Worm (Caenorhabditis elegans) whole organism, late embryonic: ENCODE results near the gene hmgr-1.
A peak's percentile ranks its signal among the peaks of the same experiment; 100 is the strongest.

Source experiments
- C08G9.2 ChIP-seq: sonication (generic microtip); optimal IDR thresholded peaks from 2 replicates; lab custom pipeline; 2016; ENCODE audit warnings: mild to moderate bottlenecking, missing genetic modification characterization, moderate library complexity, missing compliant biosample characterization
- C38D4.7 ChIP-seq: fragments of 200-800 bp; sonication (Bioruptor generic); optimal IDR thresholded peaks from 2 replicates; lab custom pipeline; 2018; ENCODE audit warnings: mild to moderate bottlenecking, missing genetic modification characterization, moderate library complexity, missing compliant biosample characterization
- F13H6.1 ChIP-seq: sonication (generic microtip); optimal IDR thresholded peaks from 2 replicates; lab custom pipeline; 2016; ENCODE audit warnings: missing genetic modification characterization, missing compliant biosample characterization
- T23F11.4 ChIP-seq: fragments of 200-800 bp; sonication (Bioruptor generic); optimal IDR thresholded peaks from 2 replicates; lab custom pipeline; 2018; ENCODE audit warnings: mild to moderate bottlenecking, missing genetic modification characterization, missing compliant biosample characterization
- Y22D7AL.16 ChIP-seq: sonication (generic microtip); optimal IDR thresholded peaks from 2 replicates; lab custom pipeline; 2016; ENCODE audit warnings: missing genetic modification characterization, missing compliant biosample characterization
- ama-1 ChIP-seq: fragments of 150-350 bp; optimal IDR thresholded peaks from 2 replicates; lab custom pipeline; 2014
- ceh-18 ChIP-seq: sonication (generic microtip); optimal IDR thresholded peaks from 2 replicates; lab custom pipeline; 2016; ENCODE audit warnings: missing genetic modification characterization, missing compliant biosample characterization
- ceh-19 ChIP-seq: fragments of 200-800 bp; sonication (Bioruptor generic); optimal IDR thresholded peaks from 2 replicates; lab custom pipeline; 2018; ENCODE audit warnings: mild to moderate bottlenecking, missing genetic modification characterization, missing compliant biosample characterization
- ceh-22 ChIP-seq: sonication (generic microtip); optimal IDR thresholded peaks from 2 replicates; lab custom pipeline; 2017; ENCODE audit warnings: missing biosample characterization, missing genetic modification characterization
- ceh-45 ChIP-seq: fragments of 200-800 bp; sonication (Bioruptor generic); IDR thresholded peaks from 2 replicates; pipeline ENCODE4 v1.3.6; 2022; ENCODE audit warnings: missing genetic modification reagents, missing genetic modification characterization, missing compliant biosample characterization
- ceh-48 ChIP-seq: sonication (generic microtip); optimal IDR thresholded peaks from 2 replicates; lab custom pipeline; 2016; ENCODE audit warnings: missing genetic modification characterization, inconsistent platforms, missing compliant biosample characterization
- ceh-6 ChIP-seq: fragments of 200-800 bp; sonication (Bioruptor generic); optimal IDR thresholded peaks from 2 replicates; lab custom pipeline; 2018; ENCODE audit warnings: mild to moderate bottlenecking, missing genetic modification characterization, missing compliant biosample characterization
- dmd-4 ChIP-seq: sonication (generic microtip); optimal IDR thresholded peaks from 2 replicates; lab custom pipeline; 2016; ENCODE audit warnings: borderline replicate concordance, missing genetic modification characterization, missing compliant biosample characterization
- dve-1 ChIP-seq: sonication (generic microtip); optimal IDR thresholded peaks from 2 replicates; lab custom pipeline; 2017; ENCODE audit warnings: antibody characterized with exemption, mild to moderate bottlenecking, missing genetic modification characterization, missing compliant biosample characterization
- eyg-1 ChIP-seq: sonication (generic microtip); optimal IDR thresholded peaks from 2 replicates; lab custom pipeline; 2016; ENCODE audit warnings: missing genotype, missing genetic modification characterization, missing compliant biosample characterization
- fax-1 ChIP-seq: sonication (generic microtip); optimal IDR thresholded peaks from 2 replicates; lab custom pipeline; 2016; ENCODE audit warnings: missing genotype, missing genetic modification characterization, missing compliant biosample characterization
- fkh-6 ChIP-seq: sonication (generic microtip); optimal IDR thresholded peaks from 2 replicates; lab custom pipeline; 2016; ENCODE audit warnings: missing genetic modification characterization, missing compliant biosample characterization
- gmeb-2 ChIP-seq: sonication (generic microtip); optimal IDR thresholded peaks from 2 replicates; lab custom pipeline; 2016; ENCODE audit warnings: missing genetic modification characterization, inconsistent platforms, missing compliant biosample characterization
- hlh-13 ChIP-seq: fragments of 200-800 bp; sonication (Bioruptor generic); optimal IDR thresholded peaks from 2 replicates; lab custom pipeline; 2018; ENCODE audit warnings: mild to moderate bottlenecking, missing genetic modification characterization, missing compliant biosample characterization
- hlh-15 ChIP-seq: sonication (generic microtip); optimal IDR thresholded peaks from 2 replicates; lab custom pipeline; 2016; ENCODE audit warnings: missing genetic modification characterization, missing compliant biosample characterization
- hlh-8 ChIP-seq: sonication (generic microtip); optimal IDR thresholded peaks from 2 replicates; lab custom pipeline; 2016; ENCODE audit warnings: missing genotype, missing genetic modification characterization, missing compliant biosample characterization
- lim-6 ChIP-seq: sonication (generic microtip); optimal IDR thresholded peaks from 2 replicates; lab custom pipeline; 2016; ENCODE audit warnings: missing genetic modification characterization, missing compliant biosample characterization
- lin-11 ChIP-seq: fragments of 200-800 bp; sonication (Bioruptor generic); optimal IDR thresholded peaks from 2 replicates; lab custom pipeline; 2018; ENCODE audit warnings: mild to moderate bottlenecking, missing genetic modification characterization, missing compliant biosample characterization
- madf-2 ChIP-seq: sonication (generic microtip); optimal IDR thresholded peaks from 2 replicates; lab custom pipeline; 2017; ENCODE audit warnings: missing genetic modification characterization, missing compliant biosample characterization
- nhr-11 ChIP-seq: fragments of 150-350 bp; optimal IDR thresholded peaks from 2 replicates; lab custom pipeline; 2014; ENCODE audit warnings: missing biosample characterization, missing genetic modification characterization
- nhr-232 ChIP-seq: sonication (generic microtip); optimal IDR thresholded peaks from 2 replicates; lab custom pipeline; 2016; ENCODE audit warnings: missing genetic modification characterization, missing compliant biosample characterization
- pha-2 ChIP-seq: sonication (generic microtip); optimal IDR thresholded peaks from 2 replicates; lab custom pipeline; 2017; ENCODE audit warnings: mild to moderate bottlenecking, missing genetic modification characterization, missing compliant biosample characterization
- pqm-1 ChIP-seq: sonication (generic microtip); optimal IDR thresholded peaks from 2 replicates; lab custom pipeline; 2016; ENCODE audit warnings: missing genetic modification characterization, missing compliant biosample characterization
- ref-2 ChIP-seq: sonication (generic microtip); optimal IDR thresholded peaks from 2 replicates; lab custom pipeline; 2016; ENCODE audit warnings: missing genetic modification characterization, missing compliant biosample characterization
- sox-2 ChIP-seq: fragments of 200-800 bp; sonication (Bioruptor generic); IDR thresholded peaks from 2 replicates; pipeline ENCODE4 v1.3.6; 2022; ENCODE audit warnings: missing genetic modification reagents, missing genetic modification characterization, missing compliant biosample characterization
- sox-4 ChIP-seq: sonication (generic microtip); optimal IDR thresholded peaks from 2 replicates; lab custom pipeline; 2017; ENCODE audit warnings: mild to moderate bottlenecking, missing genetic modification characterization, inconsistent platforms, missing compliant biosample characterization
- tbx-2 ChIP-seq: sonication (generic microtip); optimal IDR thresholded peaks from 2 replicates; lab custom pipeline; 2016; ENCODE audit warnings: missing genetic modification characterization, missing compliant biosample characterization
- tbx-7 ChIP-seq: sonication (generic microtip); optimal IDR thresholded peaks from 2 replicates; lab custom pipeline; 2016; ENCODE audit warnings: missing genotype, missing genetic modification characterization, missing compliant biosample characterization
- unc-3 ChIP-seq, 2 experiments: fragments of 200-800 bp in 1 of 2; sonication (Bioruptor generic) in 1 of 2; sonication (generic microtip) in 1 of 2; conservative IDR thresholded peaks in 1 of 2; optimal IDR thresholded peaks in 1 of 2; 2 replicates each; pipeline versions ENCODE4 v1.3.6 to Lab custom; 2016 to 2022; ENCODE audit warnings: missing compliant biosample characterization in 2 of 2, missing genetic modification characterization in 2 of 2, missing genetic modification reagents in 1 of 2
- unc-42 ChIP-seq: sonication (generic microtip); optimal IDR thresholded peaks from 2 replicates; lab custom pipeline; 2016; ENCODE audit warnings: missing genotype, missing genetic modification characterization, missing compliant biosample characterization
- unc-55 ChIP-seq: sonication (generic microtip); optimal IDR thresholded peaks from 2 replicates; lab custom pipeline; 2017; ENCODE audit warnings: missing biosample characterization, missing genetic modification reagents, missing genetic modification characterization

Gene hmgr-1

DNA sequence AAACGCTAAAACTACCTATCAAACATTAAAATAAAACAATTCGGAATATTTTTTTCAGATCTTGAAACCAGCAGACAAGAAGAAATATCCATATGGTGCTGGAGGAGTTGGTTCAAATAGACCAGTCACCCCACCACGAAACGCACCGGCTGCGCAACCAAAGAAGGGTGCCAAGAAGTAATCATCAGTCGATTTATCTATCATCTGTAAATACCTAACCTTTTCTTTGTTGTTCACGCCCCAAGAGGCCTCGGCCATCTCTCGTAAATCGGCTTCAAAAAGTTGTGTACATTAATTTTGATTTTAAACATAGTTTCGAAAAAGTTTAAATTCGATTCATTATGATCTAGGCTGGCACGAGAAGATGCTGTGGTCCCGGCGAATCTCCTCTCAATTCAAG lies 21.3 kb upstream of the hmgr-1 start:
- TF ChIP-seq Y22D7AL.16 (tag; lab: Kevin White, UChicago) = no peak
- no peak for TF ChIP-seq ceh-22 (tag; lab: Kevin White, UChicago)
- TF ChIP-seq tbx-7 (tag; lab: Kevin White, UChicago) = no peak
- TF ChIP-seq C08G9.2 (tag; lab: Kevin White, UChicago) = no peak
- no peak for TF ChIP-seq hlh-13
- no peak for TF ChIP-seq unc-42 (tag; lab: Kevin White, UChicago)
- no peak for TF ChIP-seq lim-6 (tag; lab: Kevin White, UChicago)
- no peak for TF ChIP-seq sox-2
- no peak for TF ChIP-seq madf-2 (tag; lab: Kevin White, UChicago)
- TF ChIP-seq ama-1 (lab: Kevin White, UChicago) = no peak
- no peak for TF ChIP-seq dmd-4 (tag; lab: Kevin White, UChicago)
- TF ChIP-seq C38D4.7 (GFP tag; lab: Kevin White, UChicago) = no peak
- no peak for TF ChIP-seq tbx-2 (tag; lab: Kevin White, UChicago)
- no peak for TF ChIP-seq ceh-19

DNA sequence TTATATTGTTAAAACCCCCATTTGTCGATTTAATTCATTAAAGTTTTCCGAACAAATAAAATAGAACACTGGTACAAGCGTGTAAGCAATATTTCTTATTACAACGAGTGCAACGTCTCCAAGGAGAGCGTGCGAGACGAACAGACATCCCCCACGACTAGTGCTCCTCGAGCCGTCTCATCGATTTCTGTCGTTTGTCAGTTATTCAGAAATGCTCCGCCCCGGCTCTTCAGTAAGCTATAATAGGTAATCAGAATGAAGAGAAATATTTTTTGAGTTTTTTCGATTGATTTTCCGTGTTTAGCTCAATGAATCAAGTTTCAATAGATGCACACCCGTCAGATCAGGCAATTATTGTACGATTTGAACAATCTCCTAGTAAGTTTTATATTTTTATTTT lies 20.6 kb upstream of the hmgr-1 start, which contains the start of gene kap-1:
TSS of gene kap-1 (plus strand) at position 143 of the 400 bp plus-strand sequence.
- TF ChIP-seq nhr-11 (no peak), ceh-48 (tag; lab: Kevin White, UChicago) (peak; percentile 40)

ce11 chrIII:7339138-7339537 lies 20.2 kb upstream of the hmgr-1 start:
- TF ChIP-seq ama-1 (lab: Kevin White, UChicago) (no peak), ceh-6 (GFP tag; lab: Kevin White, UChicago) (no peak), gmeb-2 (tag; lab: Kevin White, UChicago) (no peak), lin-11 (tag; lab: Kevin White, UChicago) (no peak), dve-1 (tag; lab: Kevin White, UChicago) (no peak)

ce11 chrIII:7343389-7343788 lies 15.9 kb upstream of the hmgr-1 start, which contains the start of gene F08F8.6:
Gene F08F8.6, plus strand, starts transcription at chrIII:7343689.
- TF ChIP-seq T23F11.4 (GFP tag; lab: Kevin White, UChicago) (no peak), F13H6.1 (no peak), ceh-45 (no peak), fax-1 (tag; lab: Kevin White, UChicago) (no peak)

DNA sequence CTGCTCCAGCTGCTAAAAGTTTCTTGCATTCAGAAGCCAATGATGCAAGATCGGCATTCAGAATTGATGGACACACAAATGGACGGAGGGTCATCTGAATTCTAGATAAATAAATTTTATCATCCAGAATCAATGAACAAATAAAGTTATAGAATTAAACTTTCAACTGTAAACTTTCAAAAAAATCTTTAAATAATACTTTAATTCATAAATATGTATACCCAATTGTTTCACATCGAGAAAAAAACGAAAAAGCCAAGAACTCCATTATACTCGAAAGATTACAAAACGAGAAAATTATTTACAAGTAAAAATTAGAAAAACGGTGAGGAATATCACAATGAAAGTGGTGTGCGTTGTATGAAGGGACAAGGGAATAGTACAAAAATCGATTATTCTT lies 12.2 kb upstream of the hmgr-1 start, which contains the start of gene F08F8.7:
TSS of gene F08F8.7 (minus strand) at position 101 of the 400 bp plus-strand sequence.
- TF ChIP-seq fax-1 (tag; lab: Kevin White, UChicago) (no peak), hlh-8 (tag; lab: Kevin White, UChicago) (no peak), ref-2 (tag; lab: Kevin White, UChicago) (no peak), hlh-15 (tag; lab: Kevin White, UChicago) (no peak), pqm-1 (tag; lab: Kevin White, UChicago) (no peak), eyg-1 (tag; lab: Kevin White, UChicago) (no peak), sox-4 (tag; lab: Kevin White, UChicago) (no peak), fkh-6 (no peak), pha-2 (tag; lab: Kevin White, UChicago) (no peak), C08G9.2 (tag; lab: Kevin White, UChicago) (no peak), nhr-232 (tag; lab: Kevin White, UChicago) (no peak), dve-1 (tag; lab: Kevin White, UChicago) (no peak), ceh-18 (tag; lab: Kevin White, UChicago) (no peak), unc-55 (GFP tag; lab: Kevin White, UChicago) (no peak), unc-3 (GFP tag; conservative IDR thresholded peaks at IDR 0.05; lab: Robert Waterston, UW) (no peak), unc-3 (tag; optimal IDR thresholded peaks at IDR 0.05; lab: Kevin White, UChicago) (no peak)
